Worm (Caenorhabditis elegans) whole organism, L4 larva: Measurements from ENCODE around the gene rgs-2.

ENCODE experiments used
- F49E8.2 ChIP-seq: sonication (generic microtip); optimal IDR thresholded peaks from 2 replicates; lab custom pipeline; 2016; ENCODE audit warnings: missing compliant biosample characterization, mild to moderate bottlenecking, missing genetic modification characterization, borderline replicate concordance
- egl-43 ChIP-seq: fragments of 200-800 bp; sonication (Bioruptor generic); IDR thresholded peaks from 2 replicates; pipeline ENCODE4 v1.3.6; 2022; ENCODE audit warnings: missing genetic modification reagents, missing genetic modification characterization, missing compliant biosample characterization
- lin-13 ChIP-seq: fragments of 150-350 bp; optimal IDR thresholded peaks from 2 replicates; lab custom pipeline; 2014; ENCODE audit warnings: missing biosample characterization, missing genetic modification reagents, missing genetic modification characterization
- lir-3 ChIP-seq: sonication (generic microtip); optimal IDR thresholded peaks from 2 replicates; lab custom pipeline; 2016; ENCODE audit warnings: mild to moderate bottlenecking, missing genetic modification characterization, missing compliant biosample characterization
- madf-9 ChIP-seq: fragments of 200-800 bp; sonication (Bioruptor generic); conservative IDR thresholded peaks from 2 replicates; pipeline ENCODE4 v1.3.6; 2022; ENCODE audit warnings: missing genetic modification reagents, missing genetic modification characterization, missing compliant biosample characterization
- mdl-1 ChIP-seq, 2 experiments: fragments of 150-350 bp in 1 of 2; sonication (generic microtip) in 1 of 2; optimal IDR thresholded peaks; 2 replicates each; lab custom pipeline; 2014 to 2017; ENCODE audit warnings: missing biosample characterization in 2 of 2, missing genetic modification characterization in 2 of 2
- mdt-29 ChIP-seq: fragments of 200-800 bp; sonication (Bioruptor generic); IDR thresholded peaks from 2 replicates; pipeline ENCODE4 v1.3.6; 2022; ENCODE audit warnings: missing genetic modification reagents, missing genetic modification characterization, missing compliant biosample characterization
- spr-1 ChIP-seq: sonication (generic microtip); optimal IDR thresholded peaks from 2 replicates; lab custom pipeline; 2016; ENCODE audit warnings: mild to moderate bottlenecking, missing genetic modification characterization, missing compliant biosample characterization

- TF ChIP-seq lir-3 (no peak), F49E8.2 (no peak), egl-43 (GFP tag; lab: Robert Waterston, UW) (no peak), mdl-1 (tag; optimal IDR thresholded peaks at IDR 0.05; lab: Kevin White, UChicago) (no peak), madf-9 (GFP tag; lab: Robert Waterston, UW) (no peak), spr-1 (tag; lab: Kevin White, UChicago) (no peak), mdt-29 (GFP tag; lab: Robert Waterston, UW) (no peak), lin-13 (GFP tag; lab: Kevin White, UChicago) (no peak)
Measured at ce11 chrX:12759010-12759409, 46.6 kb downstream of the rgs-2 start.
